Comparison of ENCODE assay signal across 1 fruit fly cellular context in genomic region chr2L:12424555-12424954, dm6.
A peak's percentile ranks its signal among the peaks of the same experiment; 100 is the strongest.
TF ChIP-seq lines count a peak whose summit lies in the region.

Fam92 (plus strand) TSS chr2L:12424904.

TF ChIP-seq in whole organism, embryonic, 481 proteins besides CTCF, POLR2A, EP300 and RAD21 (continued from another document and continues in another):
- TF ChIP-seq CG10565 (GFP tag; optimal IDR thresholded peaks at IDR 0.05; lab: Kevin White, UChicago) (no peak), klu (GFP tag; IDR thresholded peaks at IDR 0.05; lab: Robert Waterston, UW) (no peak), GATAe (GFP tag; conservative IDR thresholded peaks at IDR 0.05; lab: Robert Waterston, UW) (no peak), CG43689 (GFP tag; IDR thresholded peaks at IDR 0.05; lab: Robert Waterston, UW) (no peak), run (tag; optimal IDR thresholded peaks at IDR 0.05; lab: Kevin White, UChicago) (no peak), wek (GFP tag; optimal IDR thresholded peaks at IDR 0.05; lab: Kevin White, UChicago) (no peak), pum (GFP tag; optimal IDR thresholded peaks at IDR 0.05; lab: Kevin White, UChicago) (peak; percentile 43), tap (tag; optimal IDR thresholded peaks at IDR 0.05; lab: Kevin White, UChicago) (no peak), zfh1 (GFP tag; IDR thresholded peaks at IDR 0.05; lab: Robert Waterston, UW) (no peak; the same call in 2 of the 3 replicates), Tbp (GFP tag; optimal IDR thresholded peaks at IDR 0.05; lab: Kevin White, UChicago) (no peak), CG12219 (GFP tag; optimal IDR thresholded peaks at IDR 0.05; lab: Kevin White, UChicago) (no peak), ERR (GFP tag; optimal IDR thresholded peaks at IDR 0.05; lab: Kevin White, UChicago) (no peak), CG10209 (GFP tag; optimal IDR thresholded peaks at IDR 0.05; lab: Kevin White, UChicago) (peak; percentile 10), Atf-2 (GFP tag; optimal IDR thresholded peaks at IDR 0.05; lab: Kevin White, UChicago) (peak; percentile 24), CG18476 (GFP tag; optimal IDR thresholded peaks at IDR 0.05; lab: Kevin White, UChicago) (no peak), gce (GFP tag; IDR thresholded peaks at IDR 0.05; lab: Robert Waterston, UW) (no peak), CG6765 (GFP tag; optimal IDR thresholded peaks at IDR 0.05; lab: Kevin White, UChicago) (no peak), CG17802 (tag; optimal IDR thresholded peaks at IDR 0.05; lab: Kevin White, UChicago) (no peak), Atf3 (GFP tag; optimal IDR thresholded peaks at IDR 0.05; lab: Kevin White, UChicago) (no peak), CG7963 (GFP tag; IDR thresholded peaks at IDR 0.05; lab: Robert Waterston, UW; ENCODE audit: partially characterized antibody) (no peak), sd (tag; optimal IDR thresholded peaks at IDR 0.05; lab: Kevin White, UChicago) (peak; percentile 27), Lpt (GFP tag; optimal IDR thresholded peaks at IDR 0.05; lab: Kevin White, UChicago) (no peak), CG13624 (GFP tag; optimal IDR thresholded peaks at IDR 0.05; lab: Kevin White, UChicago) (peak; percentile 38), hkb (optimal IDR thresholded peaks at IDR 0.05; lab: Kevin White, UChicago) (no peak), hkb (GFP tag; IDR thresholded peaks at IDR 0.05; lab: Robert Waterston, UW) (peak; percentile 58), tgo (GFP tag; IDR thresholded peaks at IDR 0.05; lab: Robert Waterston, UW) (peak; percentile 39; the same call in 2 of the 3 replicates), CG14860 (GFP tag; IDR thresholded peaks at IDR 0.05; lab: Robert Waterston, UW; ENCODE audit: partially characterized antibody) (no peak), CG8478 (optimal IDR thresholded peaks at IDR 0.05; lab: Kevin White, UChicago) (no peak), H15 (GFP tag; IDR thresholded peaks at IDR 0.05; lab: Robert Waterston, UW) (no peak), Mad (GFP tag; optimal IDR thresholded peaks at IDR 0.05; lab: Kevin White, UChicago) (peak; percentile 7), rib (GFP tag; IDR thresholded peaks at IDR 0.05; lab: Robert Waterston, UW) (no peak), PHDP (tag; optimal IDR thresholded peaks at IDR 0.05; lab: Kevin White, UChicago) (peak; percentile 46), zf30C (GFP tag; optimal IDR thresholded peaks at IDR 0.05; lab: Kevin White, UChicago) (no peak), mirr (GFP tag; optimal IDR thresholded peaks at IDR 0.05; lab: Kevin White, UChicago) (no peak), Awh (GFP tag; IDR thresholded peaks at IDR 0.05; lab: Robert Waterston, UW) (no peak), CG33213 (GFP tag; optimal IDR thresholded peaks at IDR 0.05; lab: Kevin White, UChicago) (peak; percentile 47), CG16863 (GFP tag; optimal IDR thresholded peaks at IDR 0.05; lab: Kevin White, UChicago) (peak; percentile 16), CG4617 (GFP tag; optimal IDR thresholded peaks at IDR 0.05; lab: Kevin White, UChicago; ENCODE audit: borderline replicate concordance) (peak; percentile 2), Asciz (GFP tag; optimal IDR thresholded peaks at IDR 0.05; lab: Kevin White, UChicago) (no peak), CG4854 (GFP tag; optimal IDR thresholded peaks at IDR 0.05; lab: Kevin White, UChicago) (peak; percentile 31), gsb-n (tag; optimal IDR thresholded peaks at IDR 0.05; lab: Kevin White, UChicago) (peak; percentile 48), BEAF-32 (GFP tag; optimal IDR thresholded peaks at IDR 0.05; lab: Kevin White, UChicago) (peak; percentile 12), CG1024 (GFP tag; IDR thresholded peaks at IDR 0.05; lab: Robert Waterston, UW) (peak; percentile 24; the same call in 1 of the 2 replicates), YL-1 (GFP tag; optimal IDR thresholded peaks at IDR 0.05; lab: Kevin White, UChicago) (peak; percentile 14), CG5180 (GFP tag; optimal IDR thresholded peaks at IDR 0.05; lab: Kevin White, UChicago) (no peak), Jarid2 (GFP tag; optimal IDR thresholded peaks at IDR 0.05; lab: Kevin White, UChicago) (no peak), D19A (tag; optimal IDR thresholded peaks at IDR 0.05; lab: Kevin White, UChicago) (peak; percentile 49), CG1792 (GFP tag; optimal IDR thresholded peaks at IDR 0.05; lab: Kevin White, UChicago) (no peak), en (GFP tag; optimal IDR thresholded peaks at IDR 0.05; lab: Kevin White, UChicago) (peak; percentile 39), sens (GFP tag; lab: Kevin White, UChicago) (peak; percentile 90), oc (tag; optimal IDR thresholded peaks at IDR 0.05; lab: Kevin White, UChicago) (no peak), usp (GFP tag; optimal IDR thresholded peaks at IDR 0.05; lab: Kevin White, UChicago) (no peak), Hr3 (GFP tag; optimal IDR thresholded peaks at IDR 0.05; lab: Kevin White, UChicago) (peak; percentile 46), btn (GFP tag; optimal IDR thresholded peaks at IDR 0.05; lab: Kevin White, UChicago) (no peak), CG2116 (GFP tag; optimal IDR thresholded peaks at IDR 0.05; lab: Kevin White, UChicago) (peak; percentile 30), lov (optimal IDR thresholded peaks at IDR 0.05; lab: Kevin White, UChicago) (no peak), lov (GFP tag; IDR thresholded peaks at IDR 0.05; lab: Robert Waterston, UW) (no peak), CG11093 (GFP tag; IDR thresholded peaks at IDR 0.05; lab: Robert Waterston, UW) (no peak), CG17361 (GFP tag; IDR thresholded peaks at IDR 0.05; lab: Robert Waterston, UW) (peak; percentile 49; the same call in 1 of the 3 replicates), Abd-B (GFP tag; optimal IDR thresholded peaks at IDR 0.05; lab: Kevin White, UChicago) (peak; percentile 5), psq (GFP tag; optimal IDR thresholded peaks at IDR 0.05; lab: Kevin White, UChicago) (no peak), CG4730 (GFP tag; IDR thresholded peaks at IDR 0.05; lab: Robert Waterston, UW) (no peak), CG12659 (GFP tag; optimal IDR thresholded peaks at IDR 0.05; lab: Kevin White, UChicago) (peak; percentile 62), CG4282 (GFP tag; optimal IDR thresholded peaks at IDR 0.05; lab: Kevin White, UChicago) (no peak), Mrtf (GFP tag; IDR thresholded peaks at IDR 0.05; lab: Robert Waterston, UW) (peak; percentile 49; the same call in 2 of the 3 replicates), jigr1 (GFP tag; IDR thresholded peaks at IDR 0.05; lab: Robert Waterston, UW) (no peak), CG1832 (GFP tag; optimal IDR thresholded peaks at IDR 0.05; lab: Kevin White, UChicago) (no peak), CG5953 (GFP tag; IDR thresholded peaks at IDR 0.05; lab: Robert Waterston, UW) (no peak), CG11723 (GFP tag; optimal IDR thresholded peaks at IDR 0.05; lab: Kevin White, UChicago) (no peak), Nf-YC (tag; optimal IDR thresholded peaks at IDR 0.05; lab: Kevin White, UChicago) (peak; percentile 40), Neu2 (GFP tag; optimal IDR thresholded peaks at IDR 0.05; lab: Kevin White, UChicago; ENCODE audit: borderline replicate concordance) (no peak), CG30403 (GFP tag; optimal IDR thresholded peaks at IDR 0.05; lab: Kevin White, UChicago) (peak; percentile 60), HLH4C (GFP tag; IDR thresholded peaks at IDR 0.05; lab: Robert Waterston, UW; ENCODE audit: partially characterized antibody) (no peak), CG16813 (GFP tag; IDR thresholded peaks at IDR 0.05; lab: Robert Waterston, UW; ENCODE audit: partially characterized antibody) (no peak), disco-r (GFP tag; optimal IDR thresholded peaks at IDR 0.05; lab: Kevin White, UChicago) (no peak), CG9215 (GFP tag; IDR thresholded peaks at IDR 0.05; lab: Robert Waterston, UW) (no peak), salm (tag; optimal IDR thresholded peaks at IDR 0.05; lab: Kevin White, UChicago) (no peak), abd-A (tag; optimal IDR thresholded peaks at IDR 0.05; lab: Kevin White, UChicago) (no peak), CG8359 (GFP tag; optimal IDR thresholded peaks at IDR 0.05; lab: Kevin White, UChicago; ENCODE audit: borderline replicate concordance) (no peak), B-H1 (GFP tag; IDR thresholded peaks at IDR 0.05; lab: Robert Waterston, UW) (no peak), HHEX (GFP tag; optimal IDR thresholded peaks at IDR 0.05; lab: Kevin White, UChicago) (peak; percentile 37), ranshi (GFP tag; IDR thresholded peaks at IDR 0.05; lab: Robert Waterston, UW) (no peak), insv (GFP tag; optimal IDR thresholded peaks at IDR 0.05; lab: Kevin White, UChicago) (peak in 1 of 2 experiments; percentile 58), CG11504 (tag; optimal IDR thresholded peaks at IDR 0.05; lab: Kevin White, UChicago) (peak; percentile 68), trh (GFP tag; optimal IDR thresholded peaks at IDR 0.05; lab: Kevin White, UChicago) (no peak), sima (GFP tag; optimal IDR thresholded peaks at IDR 0.05; lab: Kevin White, UChicago) (no peak), Xbp1 (GFP tag; optimal IDR thresholded peaks at IDR 0.05; lab: Kevin White, UChicago) (peak; percentile 73), row (GFP tag; IDR thresholded peaks at IDR 0.05; lab: Robert Waterston, UW) (no peak; the same call in 2 of the 3 replicates), tin (GFP tag; optimal IDR thresholded peaks at IDR 0.05; lab: Kevin White, UChicago) (peak; percentile 60), HLHmδ (GFP tag; optimal IDR thresholded peaks at IDR 0.05; lab: Kevin White, UChicago) (no peak), CG8089 (GFP tag; optimal IDR thresholded peaks at IDR 0.05; lab: Kevin White, UChicago) (no peak), gem (tag; optimal IDR thresholded peaks at IDR 0.05; lab: Kevin White, UChicago) (peak; percentile 54), otp (GFP tag; IDR thresholded peaks at IDR 0.05; lab: Robert Waterston, UW) (peak; percentile 16; the same call in 1 of the 3 replicates), Opbp (GFP tag; IDR thresholded peaks at IDR 0.05; lab: Robert Waterston, UW; ENCODE audit: partially characterized antibody) (peak; percentile 62; the same call in 2 of the 3 replicates), CG13296 (GFP tag; optimal IDR thresholded peaks at IDR 0.05; lab: Kevin White, UChicago) (peak; percentile 21), Aef1 (GFP tag; IDR thresholded peaks at IDR 0.05; lab: Robert Waterston, UW) (peak; percentile 48; the same call in 1 of the 3 replicates), inv (GFP tag; IDR thresholded peaks at IDR 0.05; lab: Robert Waterston, UW; ENCODE audit: partially characterized antibody) (no peak), HLH3B (GFP tag; IDR thresholded peaks at IDR 0.05; lab: Robert Waterston, UW) (no peak), CG16779 (GFP tag; IDR thresholded peaks at IDR 0.05; lab: Robert Waterston, UW) (no peak), dpn (GFP tag; optimal IDR thresholded peaks at IDR 0.05; lab: Kevin White, UChicago) (peak; percentile 56 to 59), Taf1 (GFP tag; IDR thresholded peaks at IDR 0.05; lab: Robert Waterston, UW) (no peak), ssp (GFP tag; IDR thresholded peaks at IDR 0.05; lab: Robert Waterston, UW) (no peak; the same call in 1 of the 2 replicates), CG7987 (GFP tag; optimal IDR thresholded peaks at IDR 0.05; lab: Kevin White, UChicago) (peak; percentile 70), Hmx (GFP tag; optimal IDR thresholded peaks at IDR 0.05; lab: Kevin White, UChicago) (peak; percentile 21), gcm (GFP tag; optimal IDR thresholded peaks at IDR 0.05; lab: Kevin White, UChicago) (peak; percentile 71), Dp (GFP tag; optimal IDR thresholded peaks at IDR 0.05; lab: Kevin White, UChicago) (peak; percentile 37), CG34224 (GFP tag; IDR thresholded peaks at IDR 0.05; lab: Robert Waterston, UW; ENCODE audit: partially characterized antibody) (no peak), CG10147 (GFP tag; optimal IDR thresholded peaks at IDR 0.05; lab: Kevin White, UChicago) (peak; percentile 25), CG17385 (GFP tag; optimal IDR thresholded peaks at IDR 0.05; lab: Kevin White, UChicago) (peak; percentile 34), CG17568 (GFP tag; optimal IDR thresholded peaks at IDR 0.05; lab: Kevin White, UChicago) (peak; percentile 55), sug (tag; optimal IDR thresholded peaks at IDR 0.05; lab: Kevin White, UChicago) (peak; percentile 62), CG10959 (GFP tag; IDR thresholded peaks at IDR 0.05; lab: Robert Waterston, UW) (no peak), pfk (GFP tag; optimal IDR thresholded peaks at IDR 0.05; lab: Kevin White, UChicago) (peak; percentile 8), CG8388 (GFP tag; optimal IDR thresholded peaks at IDR 0.05; lab: Kevin White, UChicago) (no peak), fd102C (GFP tag; optimal IDR thresholded peaks at IDR 0.05; lab: Kevin White, UChicago) (no peak), Doc3 (GFP tag; IDR thresholded peaks at IDR 0.05; lab: Robert Waterston, UW; ENCODE audit: partially characterized antibody) (no peak), CG18619 (GFP tag; optimal IDR thresholded peaks at IDR 0.05; lab: Kevin White, UChicago) (peak; percentile 2), so (GFP tag; IDR thresholded peaks at IDR 0.05; lab: Robert Waterston, UW) (peak; percentile 51; the same call in 2 of the 3 replicates), pan (optimal IDR thresholded peaks at IDR 0.05; lab: Kevin White, UChicago) (no peak), pan (GFP tag; optimal IDR thresholded peaks at IDR 0.05 in 1 of 2, IDR thresholded peaks at IDR 0.05 in 1 of 2) (peak in 1 of 2 experiments; percentile 66), wor (GFP tag; IDR thresholded peaks at IDR 0.05; lab: Robert Waterston, UW) (no peak), ash1 (GFP tag; optimal IDR thresholded peaks at IDR 0.05; lab: Kevin White, UChicago) (no peak), stwl (tag; optimal IDR thresholded peaks at IDR 0.05; lab: Kevin White, UChicago) (peak; percentile 89), Stat92E (GFP tag; optimal IDR thresholded peaks at IDR 0.05; lab: Kevin White, UChicago) (peak in 1 of 3 experiments; percentile 2), Nf-YB (GFP tag; optimal IDR thresholded peaks at IDR 0.05; lab: Kevin White, UChicago) (no peak), Deaf1 (tag; optimal IDR thresholded peaks at IDR 0.05; lab: Kevin White, UChicago) (peak; percentile 21), CG15696 (tag; optimal IDR thresholded peaks at IDR 0.05; lab: Kevin White, UChicago) (peak; percentile 64), Meics (GFP tag; optimal IDR thresholded peaks at IDR 0.05; lab: Kevin White, UChicago) (peak; percentile 56), CG11696 (GFP tag; IDR thresholded peaks at IDR 0.05; lab: Robert Waterston, UW) (no peak), CG16815 (GFP tag; optimal IDR thresholded peaks at IDR 0.05; lab: Kevin White, UChicago) (no peak), gfzf (GFP tag; optimal IDR thresholded peaks at IDR 0.05; lab: Kevin White, UChicago) (peak; percentile 15), Elba2 (GFP tag; optimal IDR thresholded peaks at IDR 0.05; lab: Kevin White, UChicago) (no peak), H2.0 (GFP tag; IDR thresholded peaks at IDR 0.05; lab: Robert Waterston, UW) (peak; percentile 36; the same call in 1 of the 2 replicates)
